Fruit fly (Drosophila melanogaster): ENCODE results near the gene capt.

Gene capt

DNA sequence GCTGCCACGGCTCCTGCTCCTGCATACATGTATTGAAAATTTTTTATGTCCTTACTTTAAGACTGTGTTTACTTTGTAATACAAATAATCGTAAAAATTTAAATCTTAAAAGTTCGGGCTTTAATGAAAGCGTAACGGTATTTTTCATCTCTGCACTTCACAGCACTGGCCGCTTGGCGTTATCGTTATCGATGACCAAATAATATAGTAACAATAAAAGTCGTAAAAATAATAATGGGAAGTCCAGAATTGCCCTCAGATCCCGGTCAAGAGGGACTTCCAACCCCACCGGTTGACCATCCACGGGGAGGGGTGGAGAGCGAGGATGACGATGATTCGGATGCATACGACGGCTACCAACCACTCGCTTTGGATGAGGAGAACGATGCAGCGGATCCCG lies 8.3 kb upstream of the capt start, which contains the start of gene CG14341:
Gene CG14341, plus strand, starts transcription at position 181 of the 400 bp plus-strand sequence.
- TF ChIP-seq unc-4 (GFP tag; IDR thresholded peaks at IDR 0.05; ENCODE audit: partially characterized antibody), result 0 out of 2 replicates have a peak, but pooled peaks have one; percentile 17
- TF ChIP-seq Med (GFP tag), result peak; percentile 21
- TF ChIP-seq MBD-R2 (GFP tag; IDR thresholded peaks at IDR 0.05), result peak; percentile 74
- peak; percentile 33; the same call in 2 of the 3 replicates for TF ChIP-seq CG34224 (GFP tag; IDR thresholded peaks at IDR 0.05; ENCODE audit: partially characterized antibody)
- TF ChIP-seq Dref (GFP tag; IDR thresholded peaks at IDR 0.05), result peak; percentile 64
- peak; percentile 59 for TF ChIP-seq CG13287 (GFP tag; IDR thresholded peaks at IDR 0.05; ENCODE audit: partially characterized antibody)
- no peak for TF ChIP-seq CG14860 (GFP tag; IDR thresholded peaks at IDR 0.05; ENCODE audit: partially characterized antibody)
- no peak for TF ChIP-seq CG30431 (GFP tag; optimal IDR thresholded peaks at IDR 0.05)
- peak in 1 of 2 experiments; percentile 40 for TF ChIP-seq Pdp1 (GFP tag; optimal IDR thresholded peaks at IDR 0.05)
- TF ChIP-seq sens (GFP tag), result peak; percentile 69
- peak; percentile 15 for TF ChIP-seq CG2116 (GFP tag; optimal IDR thresholded peaks at IDR 0.05)
- TF ChIP-seq Doc3 (GFP tag; IDR thresholded peaks at IDR 0.05; ENCODE audit: partially characterized antibody), result peak; percentile 16; the same call in 1 of the 3 replicates
- TF ChIP-seq CG17361 (GFP tag; IDR thresholded peaks at IDR 0.05), result no peak
- TF ChIP-seq Bgb (GFP tag; IDR thresholded peaks at IDR 0.05; ENCODE audit: partially characterized antibody), result peak; percentile 27; the same call in 1 of the 2 replicates
- TF ChIP-seq CG13624 (GFP tag; optimal IDR thresholded peaks at IDR 0.05), result no peak
- no peak for TF ChIP-seq Elba2 (GFP tag; optimal IDR thresholded peaks at IDR 0.05)
- TF ChIP-seq Myb (GFP tag; optimal IDR thresholded peaks at IDR 0.05), result peak; percentile 91
- TF ChIP-seq gfzf (GFP tag; optimal IDR thresholded peaks at IDR 0.05), result peak; percentile 29
- TF ChIP-seq Dll (GFP tag; IDR thresholded peaks at IDR 0.05; ENCODE audit: partially characterized antibody), result peak; percentile 53; the same call in 2 of the 4 replicates
- peak; percentile 35 for TF ChIP-seq BEAF-32 (GFP tag; optimal IDR thresholded peaks at IDR 0.05)
- TF ChIP-seq stwl (tag; optimal IDR thresholded peaks at IDR 0.05), result peak; percentile 53
- peak; percentile 59; the same call in 2 of the 3 replicates for TF ChIP-seq HLH4C (GFP tag; IDR thresholded peaks at IDR 0.05; ENCODE audit: partially characterized antibody)
- peak; percentile 76 for TF ChIP-seq CG10267 (tag; optimal IDR thresholded peaks at IDR 0.05)
- TF ChIP-seq Ets97D (GFP tag; optimal IDR thresholded peaks at IDR 0.05), result peak; percentile 1
- 0 out of 2 replicates have a peak, but pooled peaks have one; percentile 10 for TF ChIP-seq ato (GFP tag; IDR thresholded peaks at IDR 0.05; ENCODE audit: partially characterized antibody)
- TF ChIP-seq CG2202 (tag; optimal IDR thresholded peaks at IDR 0.05), result no peak
- TF ChIP-seq pzg (GFP tag; optimal IDR thresholded peaks at IDR 0.05), result peak; percentile 35
- peak; percentile 49 for TF ChIP-seq CG9437 (GFP tag; optimal IDR thresholded peaks at IDR 0.05)
- peak; percentile 45 for TF ChIP-seq Dp (GFP tag; optimal IDR thresholded peaks at IDR 0.05)
- peak; percentile 56 for TF ChIP-seq E2f2 (GFP tag; IDR thresholded peaks at IDR 0.05)
- TF ChIP-seq Abd-B (GFP tag; optimal IDR thresholded peaks at IDR 0.05), result peak; percentile 27
- peak; percentile 31 for TF ChIP-seq MESR4 (GFP tag; optimal IDR thresholded peaks at IDR 0.05)
- TF ChIP-seq CG18476 (GFP tag; optimal IDR thresholded peaks at IDR 0.05), result no peak
- TF ChIP-seq CG12104 (GFP tag; optimal IDR thresholded peaks at IDR 0.05), result no peak
- peak; percentile 34 for TF ChIP-seq Sry-δ (GFP tag; optimal IDR thresholded peaks at IDR 0.05)
- peak; percentile 2 for TF ChIP-seq CG12659 (GFP tag; optimal IDR thresholded peaks at IDR 0.05)

DNA sequence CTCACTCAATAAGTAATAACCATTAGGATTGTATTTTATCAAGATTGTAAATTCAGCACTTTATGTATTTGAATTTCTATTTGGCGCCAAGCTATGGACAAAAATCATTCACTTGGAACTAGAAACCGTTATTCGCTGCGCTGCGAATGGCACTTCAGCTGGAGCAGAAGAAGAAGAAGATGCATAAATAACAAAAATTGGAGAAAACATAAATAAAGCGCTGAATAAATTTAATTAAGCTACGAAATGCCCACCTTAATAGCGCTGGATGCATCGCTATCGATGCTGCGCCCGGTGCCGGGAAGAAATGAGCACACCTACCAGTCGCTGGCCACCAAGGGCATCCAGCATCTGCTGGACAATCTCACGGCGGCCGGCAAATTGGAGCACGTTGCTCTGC lies 6.2 kb upstream of the capt start, which contains the start of gene IntS14:
Gene IntS14, plus strand, starts transcription at position 150 of the 400 bp plus-strand sequence.
- TF ChIP-seq MESR4 (GFP tag; optimal IDR thresholded peaks at IDR 0.05) (peak; percentile 30), CG34422 (GFP tag; IDR thresholded peaks at IDR 0.05) (peak; percentile 62; the same call in 1 of the 3 replicates), pzg (GFP tag; optimal IDR thresholded peaks at IDR 0.05) (peak; percentile 68), twi (tag; optimal IDR thresholded peaks at IDR 0.05) (no peak), BEAF-32 (GFP tag; optimal IDR thresholded peaks at IDR 0.05) (peak; percentile 35), Ets97D (GFP tag; optimal IDR thresholded peaks at IDR 0.05) (peak; percentile 17), CG8089 (GFP tag; optimal IDR thresholded peaks at IDR 0.05) (peak; percentile 68), CG10267 (tag; optimal IDR thresholded peaks at IDR 0.05) (peak; percentile 37), Pdp1 (GFP tag; optimal IDR thresholded peaks at IDR 0.05) (peak in 1 of 2 experiments; percentile 30), CG6791 (GFP tag; IDR thresholded peaks at IDR 0.05; ENCODE audit: partially characterized antibody) (0 out of 3 replicates have a peak, but pooled peaks have one; percentile 23), stwl (tag; optimal IDR thresholded peaks at IDR 0.05) (peak; percentile 17), chm (GFP tag; IDR thresholded peaks at IDR 0.05) (no peak), pho (GFP tag; optimal IDR thresholded peaks at IDR 0.05) (no peak), MBD-R2 (GFP tag; IDR thresholded peaks at IDR 0.05) (peak; percentile 89), CG4617 (GFP tag; optimal IDR thresholded peaks at IDR 0.05; ENCODE audit: borderline replicate concordance) (peak; percentile 54), CG1832 (GFP tag; optimal IDR thresholded peaks at IDR 0.05) (no peak), CG42726 (GFP tag; IDR thresholded peaks at IDR 0.05; ENCODE audit: partially characterized antibody) (0 out of 2 replicates have a peak, but pooled peaks have one; percentile 5), ems (GFP tag; optimal IDR thresholded peaks at IDR 0.05) (no peak), unc-4 (GFP tag; IDR thresholded peaks at IDR 0.05; ENCODE audit: partially characterized antibody) (peak; percentile 37; the same call in 1 of the 2 replicates), CkIIα-i1 (GFP tag; IDR thresholded peaks at IDR 0.05) (no peak)
